Worm (Caenorhabditis elegans) whole organism, early embryonic: Measurements from ENCODE around the gene fbxa-29.

ENCODE experiments used
- B0310.2 ChIP-seq: sonication (generic microtip); optimal IDR thresholded peaks from 2 replicates; lab custom pipeline; 2016; ENCODE audit warnings: mild to moderate bottlenecking, missing genetic modification characterization, missing compliant biosample characterization
- F13C5.2 ChIP-seq: sonication (generic microtip); optimal IDR thresholded peaks from 2 replicates; lab custom pipeline; 2017; ENCODE audit warnings: mild to moderate bottlenecking, missing genetic modification characterization, inconsistent platforms, missing compliant biosample characterization
- aly-1 ChIP-seq: sonication (generic microtip); optimal IDR thresholded peaks from 2 replicates; lab custom pipeline; 2016; ENCODE audit warnings: missing genetic modification characterization, missing compliant biosample characterization
- ama-1 ChIP-seq: fragments of 150-350 bp; optimal IDR thresholded peaks from 2 replicates; lab custom pipeline; 2014
- ceh-13 ChIP-seq: fragments of 200-800 bp; sonication (Bioruptor generic); optimal IDR thresholded peaks from 2 replicates; lab custom pipeline; 2018; ENCODE audit warnings: mild to moderate bottlenecking, missing genetic modification characterization, missing compliant biosample characterization
- ceh-36 ChIP-seq: sonication (generic microtip); optimal IDR thresholded peaks from 2 replicates; lab custom pipeline; 2016; ENCODE audit warnings: missing genetic modification characterization, inconsistent platforms, missing compliant biosample characterization
- ets-7 ChIP-seq: sonication (generic microtip); optimal IDR thresholded peaks from 2 replicates; lab custom pipeline; 2016; ENCODE audit warnings: missing genotype, missing genetic modification characterization, missing compliant biosample characterization
- hnd-1 ChIP-seq: sonication (generic microtip); optimal IDR thresholded peaks from 2 replicates; lab custom pipeline; 2016; ENCODE audit warnings: missing genetic modification characterization, missing compliant biosample characterization
- pes-1 ChIP-seq: fragments of 200-800 bp; sonication (Bioruptor generic); IDR thresholded peaks from 2 replicates; pipeline ENCODE4 v1.3.6; 2022; ENCODE audit warnings: missing genetic modification reagents, missing genetic modification characterization, missing compliant biosample characterization
- tbx-11 ChIP-seq: fragments of 200-800 bp; sonication (Bioruptor generic); IDR thresholded peaks from 2 replicates; pipeline ENCODE4 v1.3.6; 2022; ENCODE audit warnings: missing genetic modification characterization, missing compliant biosample characterization
- tbx-37 ChIP-seq: fragments of 200-800 bp; sonication (Bioruptor generic); conservative IDR thresholded peaks from 2 replicates; pipeline ENCODE4 v1.3.6; 2022; ENCODE audit warnings: missing genetic modification reagents, missing genetic modification characterization, missing compliant biosample characterization

DNA sequence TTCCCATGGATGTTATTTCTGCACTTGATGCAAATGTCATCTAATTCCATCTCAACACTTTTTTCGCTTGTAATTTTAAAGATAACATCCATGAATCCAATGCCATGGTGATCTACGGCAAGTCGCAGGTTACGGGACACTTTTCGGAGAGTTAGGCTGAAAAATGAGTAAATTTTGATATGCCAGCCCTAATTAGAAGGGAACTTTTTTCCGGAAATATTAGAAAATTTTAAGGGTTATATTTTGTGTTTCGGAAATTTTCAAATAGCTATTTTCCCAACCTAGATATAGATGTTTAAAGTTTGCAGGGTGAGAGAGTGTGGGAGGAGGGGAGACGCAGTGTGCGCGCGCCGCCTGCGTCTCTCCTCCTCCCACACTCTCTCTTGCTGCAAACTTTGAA, 33.8 kb upstream of the fbxa-29 start:
- TF ChIP-seq ceh-36 (tag; lab: Kevin White, UChicago): no peak
- TF ChIP-seq F13C5.2: no peak
- TF ChIP-seq aly-1 (tag; lab: Kevin White, UChicago): no peak
- TF ChIP-seq ama-1: no peak
- no peak for TF ChIP-seq hnd-1
- TF ChIP-seq tbx-11: no peak
- TF ChIP-seq ceh-13: no peak
- TF ChIP-seq pes-1: no peak
- TF ChIP-seq ets-7 (tag; lab: Kevin White, UChicago): no peak
- no peak for TF ChIP-seq tbx-37
- no peak for TF ChIP-seq B0310.2 (tag; lab: Kevin White, UChicago)
